Fruit fly (Drosophila melanogaster): ENCODE data around the gene B9d2.

Gene B9d2

dm6 chr2L:6130522-6131073, at the start of gene B9d2, which contains the start of the genes tctn and CG9222:
B9d2 (minus strand) TSS chr2L:6130651.
tctn (minus strand) TSS chr2L:6130651.
CG9222 (plus strand) TSS chr2L:6131023.
- TF ChIP-seq cnc (optimal IDR thresholded peaks at IDR 0.05) (no peak), CG14711 (tag; optimal IDR thresholded peaks at IDR 0.05) (no peak), kay (GFP tag; ENCODE audit: borderline replicate concordance) (no peak), CG5204 (GFP tag; optimal IDR thresholded peaks at IDR 0.05) (no peak), Hr96 (GFP tag; optimal IDR thresholded peaks at IDR 0.05) (no peak), Crg-1 (GFP tag; optimal IDR thresholded peaks at IDR 0.05) (no peak)

- no peak for TF ChIP-seq toe (GFP tag; optimal IDR thresholded peaks at IDR 0.05)
- no peak for TF ChIP-seq Hr96 (GFP tag; optimal IDR thresholded peaks at IDR 0.05)
- no peak for TF ChIP-seq cic (GFP tag; optimal IDR thresholded peaks at IDR 0.05)
- no peak for TF ChIP-seq CG14711 (tag; optimal IDR thresholded peaks at IDR 0.05)
- no peak for TF ChIP-seq CG7045 (GFP tag; optimal IDR thresholded peaks at IDR 0.05)
- no peak for TF ChIP-seq CG33017 (tag; optimal IDR thresholded peaks at IDR 0.05)
- no peak for TF ChIP-seq CG11617 (GFP tag; optimal IDR thresholded peaks at IDR 0.05)
- no peak for TF ChIP-seq CG7101 (tag; optimal IDR thresholded peaks at IDR 0.05)
- TF ChIP-seq CG1620 (GFP tag; optimal IDR thresholded peaks at IDR 0.05): no peak
- TF ChIP-seq Clk (GFP tag; optimal IDR thresholded peaks at IDR 0.05): no peak
- no peak for TF ChIP-seq kay (GFP tag; ENCODE audit: borderline replicate concordance)
- TF ChIP-seq Crg-1 (GFP tag; optimal IDR thresholded peaks at IDR 0.05): no peak
- TF ChIP-seq tj (GFP tag; optimal IDR thresholded peaks at IDR 0.05): no peak
- TF ChIP-seq bab1 (GFP tag; optimal IDR thresholded peaks at IDR 0.05): no peak
Observed at dm6 chr2L:6179990-6180389, 49.5 kb upstream of the B9d2 start.

- TF ChIP-seq pad (GFP tag; optimal IDR thresholded peaks at IDR 0.05) (no peak), cnc (optimal IDR thresholded peaks at IDR 0.05) (no peak), toe (GFP tag; optimal IDR thresholded peaks at IDR 0.05) (no peak), cic (GFP tag; optimal IDR thresholded peaks at IDR 0.05) (no peak), CG12768 (GFP tag; optimal IDR thresholded peaks at IDR 0.05) (no peak), Mnt (GFP tag; optimal IDR thresholded peaks at IDR 0.05) (no peak), Clk (GFP tag; optimal IDR thresholded peaks at IDR 0.05) (no peak), bab1 (GFP tag; optimal IDR thresholded peaks at IDR 0.05) (no peak), CG11617 (GFP tag; optimal IDR thresholded peaks at IDR 0.05) (no peak), CG14711 (tag; optimal IDR thresholded peaks at IDR 0.05) (no peak), CG5204 (GFP tag; optimal IDR thresholded peaks at IDR 0.05) (no peak), Hr96 (GFP tag; optimal IDR thresholded peaks at IDR 0.05) (no peak), Crg-1 (GFP tag; optimal IDR thresholded peaks at IDR 0.05) (no peak), ovo (GFP tag; optimal IDR thresholded peaks at IDR 0.05) (no peak)
Observed at dm6 chr2L:6178740-6179633, 48.5 kb upstream of the B9d2 start, which contains the start of gene smal. smal (plus strand) TSS chr2L:6179133.

- TF ChIP-seq CG14711 (tag; optimal IDR thresholded peaks at IDR 0.05) (no peak), kay (GFP tag; ENCODE audit: borderline replicate concordance) (no peak), CG12768 (GFP tag; optimal IDR thresholded peaks at IDR 0.05) (no peak), ovo (GFP tag; optimal IDR thresholded peaks at IDR 0.05) (no peak), Hr96 (GFP tag; optimal IDR thresholded peaks at IDR 0.05) (no peak), Crg-1 (GFP tag; optimal IDR thresholded peaks at IDR 0.05) (no peak), toe (GFP tag; optimal IDR thresholded peaks at IDR 0.05) (no peak), tj (GFP tag; optimal IDR thresholded peaks at IDR 0.05) (no peak)
Observed at dm6 chr2L:6178118-6178739, 47.8 kb upstream of the B9d2 start.

- no peak for TF ChIP-seq kay (GFP tag; ENCODE audit: borderline replicate concordance)
- no peak for TF ChIP-seq pad (GFP tag; optimal IDR thresholded peaks at IDR 0.05)
Observed at dm6 chr2L:6177141-6177540, 46.7 kb upstream of the B9d2 start.

- TF ChIP-seq CG7045 (GFP tag; optimal IDR thresholded peaks at IDR 0.05) (no peak), Hr96 (GFP tag; optimal IDR thresholded peaks at IDR 0.05) (no peak), ovo (GFP tag; optimal IDR thresholded peaks at IDR 0.05) (no peak), CG1620 (GFP tag; optimal IDR thresholded peaks at IDR 0.05) (no peak), CG14711 (tag; optimal IDR thresholded peaks at IDR 0.05) (no peak), CG11617 (GFP tag; optimal IDR thresholded peaks at IDR 0.05) (no peak), CG12768 (GFP tag; optimal IDR thresholded peaks at IDR 0.05) (no peak), cnc (optimal IDR thresholded peaks at IDR 0.05) (no peak), Clk (GFP tag; optimal IDR thresholded peaks at IDR 0.05) (no peak)
Observed at dm6 chr2L:6176408-6176807, 46.0 kb upstream of the B9d2 start.

- TF ChIP-seq CG7045 (GFP tag; optimal IDR thresholded peaks at IDR 0.05): no peak
- TF ChIP-seq Hr96 (GFP tag; optimal IDR thresholded peaks at IDR 0.05): no peak
Observed at dm6 chr2L:6172996-6173395, 42.5 kb upstream of the B9d2 start.

Data from whole organism, adult.